In the genomic region with DNA sequence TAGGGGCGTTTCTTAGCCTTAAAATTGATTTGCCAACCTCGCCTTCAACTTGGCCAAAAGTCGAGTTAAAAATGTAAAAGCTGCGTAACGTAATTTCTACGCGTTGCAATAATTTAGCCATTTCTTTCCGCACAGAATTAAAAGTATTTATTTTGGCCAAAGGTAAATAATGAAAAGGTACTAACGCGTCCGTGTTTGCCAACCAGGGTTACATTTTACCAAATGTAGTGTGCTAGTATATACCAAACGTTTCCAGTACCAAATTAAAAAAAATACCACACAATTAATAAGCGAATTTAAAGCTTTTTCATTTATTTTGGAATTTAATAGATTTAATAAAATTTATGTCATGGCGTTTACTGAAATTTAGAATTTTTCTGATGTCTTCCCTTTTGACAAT, we compare ENCODE assay signal across 1 fruit fly cellular context.
TF ChIP-seq lines count a peak whose summit lies in the region.

A gene (minus strand): TSS at position 179 of the 400 bp plus-strand sequence.

TF ChIP-seq in whole organism, embryonic, 481 proteins besides CTCF, POLR2A, EP300 and RAD21 (continued from another document and continues in another):
- TF ChIP-seq CG4617 (GFP tag; optimal IDR thresholded peaks at IDR 0.05; lab: Kevin White, UChicago; ENCODE audit: borderline replicate concordance) (peak; percentile 89), CG15073 (GFP tag; optimal IDR thresholded peaks at IDR 0.05; lab: Kevin White, UChicago) (no peak), trem (tag; optimal IDR thresholded peaks at IDR 0.05; lab: Kevin White, UChicago) (peak; percentile 58), CG34422 (GFP tag; IDR thresholded peaks at IDR 0.05; lab: Robert Waterston, UW) (no peak), Doc3 (GFP tag; IDR thresholded peaks at IDR 0.05; lab: Robert Waterston, UW; ENCODE audit: partially characterized antibody) (no peak), dmrt99B (tag; optimal IDR thresholded peaks at IDR 0.05; lab: Kevin White, UChicago) (peak; percentile 45), Trl (optimal IDR thresholded peaks at IDR 0.05; lab: Kevin White, UChicago) (no peak), Trl (GFP tag; optimal IDR thresholded peaks at IDR 0.05; lab: Kevin White, UChicago) (peak; percentile 83), Nf-YB (GFP tag; optimal IDR thresholded peaks at IDR 0.05; lab: Kevin White, UChicago) (peak; percentile 25), CG18599 (GFP tag; optimal IDR thresholded peaks at IDR 0.05; lab: Kevin White, UChicago) (peak; percentile 24), sqz (GFP tag; optimal IDR thresholded peaks at IDR 0.05; lab: Kevin White, UChicago) (peak; percentile 56), Ada2b (GFP tag; IDR thresholded peaks at IDR 0.05; lab: Robert Waterston, UW) (no peak), CG11560 (tag; IDR thresholded peaks at IDR 0.05; lab: Robert Waterston, UW) (no peak), da (GFP tag; optimal IDR thresholded peaks at IDR 0.05; lab: Kevin White, UChicago) (peak; percentile 40), CG14965 (GFP tag; optimal IDR thresholded peaks at IDR 0.05; lab: Kevin White, UChicago; ENCODE audit: borderline replicate concordance) (peak; percentile 56), CG6254 (GFP tag; optimal IDR thresholded peaks at IDR 0.05; lab: Kevin White, UChicago) (no peak), ftz-f1 (GFP tag; optimal IDR thresholded peaks at IDR 0.05; lab: Kevin White, UChicago) (no peak), Hr51 (GFP tag; optimal IDR thresholded peaks at IDR 0.05; lab: Kevin White, UChicago) (peak in 1 of 2 experiments; percentile 58), Rfx (GFP tag; IDR thresholded peaks at IDR 0.05; lab: Robert Waterston, UW) (no peak), Scr (GFP tag; IDR thresholded peaks at IDR 0.05; lab: Robert Waterston, UW; ENCODE audit: partially characterized antibody) (no peak), Deaf1 (tag; optimal IDR thresholded peaks at IDR 0.05; lab: Kevin White, UChicago) (no peak), amos (GFP tag; IDR thresholded peaks at IDR 0.05; lab: Robert Waterston, UW; ENCODE audit: partially characterized antibody) (no peak), pho (GFP tag; optimal IDR thresholded peaks at IDR 0.05; lab: Kevin White, UChicago) (peak; percentile 82), E2f1 (GFP tag; IDR thresholded peaks at IDR 0.05; lab: Robert Waterston, UW) (no peak), disco-r (GFP tag; optimal IDR thresholded peaks at IDR 0.05; lab: Kevin White, UChicago) (peak; percentile 34), CG10565 (GFP tag; optimal IDR thresholded peaks at IDR 0.05; lab: Kevin White, UChicago) (no peak), chm (GFP tag; IDR thresholded peaks at IDR 0.05; lab: Robert Waterston, UW) (no peak), CG6689 (GFP tag; IDR thresholded peaks at IDR 0.05; lab: Robert Waterston, UW) (no peak), D19A (tag; optimal IDR thresholded peaks at IDR 0.05; lab: Kevin White, UChicago) (no peak), zen2 (GFP tag; IDR thresholded peaks at IDR 0.05; lab: Robert Waterston, UW; ENCODE audit: partially characterized antibody) (no peak), pzg (GFP tag; optimal IDR thresholded peaks at IDR 0.05; lab: Kevin White, UChicago) (peak; percentile 62), insv (GFP tag; optimal IDR thresholded peaks at IDR 0.05; lab: Kevin White, UChicago) (peak in 1 of 2 experiments; percentile 57), ranshi (GFP tag; IDR thresholded peaks at IDR 0.05; lab: Robert Waterston, UW) (no peak), hbn (GFP tag; IDR thresholded peaks at IDR 0.05; lab: Robert Waterston, UW; ENCODE audit: partially characterized antibody) (no peak), TFAM (GFP tag; optimal IDR thresholded peaks at IDR 0.05; lab: Kevin White, UChicago) (peak; percentile 9), zf30C (GFP tag; optimal IDR thresholded peaks at IDR 0.05; lab: Kevin White, UChicago) (no peak), row (GFP tag; IDR thresholded peaks at IDR 0.05; lab: Robert Waterston, UW) (no peak), CG11247 (GFP tag; IDR thresholded peaks at IDR 0.05; lab: Robert Waterston, UW) (no peak), bigmax (GFP tag; optimal IDR thresholded peaks at IDR 0.05; lab: Kevin White, UChicago) (no peak), CG30020 (tag; optimal IDR thresholded peaks at IDR 0.05; lab: Kevin White, UChicago) (peak; percentile 51), fd102C (GFP tag; optimal IDR thresholded peaks at IDR 0.05; lab: Kevin White, UChicago) (peak; percentile 42), CG3281 (GFP tag; optimal IDR thresholded peaks at IDR 0.05; lab: Kevin White, UChicago) (peak; percentile 79), CG1647 (GFP tag; optimal IDR thresholded peaks at IDR 0.05; lab: Kevin White, UChicago) (peak; percentile 65), CG8388 (GFP tag; optimal IDR thresholded peaks at IDR 0.05; lab: Kevin White, UChicago) (peak; percentile 13), Ets97D (GFP tag; optimal IDR thresholded peaks at IDR 0.05; lab: Kevin White, UChicago) (peak; percentile 64), CG31224 (GFP tag; IDR thresholded peaks at IDR 0.05; lab: Robert Waterston, UW) (no peak), ro (GFP tag; IDR thresholded peaks at IDR 0.05; lab: Robert Waterston, UW) (no peak), Hsf (GFP tag; optimal IDR thresholded peaks at IDR 0.05; lab: Kevin White, UChicago) (peak; percentile 63), slbo (GFP tag; IDR thresholded peaks at IDR 0.05; lab: Robert Waterston, UW) (no peak), emc (GFP tag; optimal IDR thresholded peaks at IDR 0.05; lab: Kevin White, UChicago) (peak; percentile 49), CG2120 (GFP tag; optimal IDR thresholded peaks at IDR 0.05; lab: Kevin White, UChicago) (peak; percentile 79), Chrac-16 (GFP tag; optimal IDR thresholded peaks at IDR 0.05; lab: Kevin White, UChicago) (no peak), pum (GFP tag; optimal IDR thresholded peaks at IDR 0.05; lab: Kevin White, UChicago) (peak; percentile 64), HmgD (GFP tag; optimal IDR thresholded peaks at IDR 0.05; lab: Kevin White, UChicago) (peak; percentile 64), dysf (GFP tag; IDR thresholded peaks at IDR 0.05; lab: Robert Waterston, UW) (no peak), CG43689 (GFP tag; IDR thresholded peaks at IDR 0.05; lab: Robert Waterston, UW) (no peak), CG17328 (GFP tag; IDR thresholded peaks at IDR 0.05; lab: Robert Waterston, UW) (no peak), CG12942 (GFP tag; optimal IDR thresholded peaks at IDR 0.05; lab: Kevin White, UChicago) (peak; percentile 67), crol (GFP tag; IDR thresholded peaks at IDR 0.05; lab: Robert Waterston, UW) (no peak), odd (GFP tag; optimal IDR thresholded peaks at IDR 0.05; lab: Kevin White, UChicago) (no peak), eve (GFP tag; optimal IDR thresholded peaks at IDR 0.05; lab: Kevin White, UChicago) (no peak), org-1 (GFP tag; optimal IDR thresholded peaks at IDR 0.05; lab: Kevin White, UChicago) (peak; percentile 25), Sry-β (GFP tag; optimal IDR thresholded peaks at IDR 0.05; lab: Kevin White, UChicago) (peak; percentile 6), tx (GFP tag; optimal IDR thresholded peaks at IDR 0.05; lab: Kevin White, UChicago) (peak; percentile 76), CG15514 (GFP tag; optimal IDR thresholded peaks at IDR 0.05; lab: Kevin White, UChicago) (peak; percentile 58), Mrtf (GFP tag; IDR thresholded peaks at IDR 0.05; lab: Robert Waterston, UW) (no peak), shn (GFP tag; optimal IDR thresholded peaks at IDR 0.05; lab: Kevin White, UChicago) (peak; percentile 66), Hmr (GFP tag; optimal IDR thresholded peaks at IDR 0.05; lab: Kevin White, UChicago) (peak; percentile 84), GATAe (GFP tag; conservative IDR thresholded peaks at IDR 0.05; lab: Robert Waterston, UW) (no peak), gcm (GFP tag; optimal IDR thresholded peaks at IDR 0.05; lab: Kevin White, UChicago) (peak; percentile 12), CG13775 (GFP tag; optimal IDR thresholded peaks at IDR 0.05; lab: Kevin White, UChicago) (peak; percentile 30), CG6765 (GFP tag; optimal IDR thresholded peaks at IDR 0.05; lab: Kevin White, UChicago) (peak; percentile 25), CG12659 (GFP tag; optimal IDR thresholded peaks at IDR 0.05; lab: Kevin White, UChicago) (peak; percentile 93), pan (optimal IDR thresholded peaks at IDR 0.05; lab: Kevin White, UChicago) (no peak), pan (GFP tag; optimal IDR thresholded peaks at IDR 0.05 in 1 of 2, IDR thresholded peaks at IDR 0.05 in 1 of 2) (no peak), CG1024 (GFP tag; IDR thresholded peaks at IDR 0.05; lab: Robert Waterston, UW) (no peak), Sox100B (GFP tag; optimal IDR thresholded peaks at IDR 0.05; lab: Kevin White, UChicago) (peak; percentile 61), CG8944 (GFP tag; optimal IDR thresholded peaks at IDR 0.05; lab: Kevin White, UChicago) (peak; percentile 83), Asciz (GFP tag; optimal IDR thresholded peaks at IDR 0.05; lab: Kevin White, UChicago) (peak; percentile 68), vnd (GFP tag; IDR thresholded peaks at IDR 0.05; lab: Robert Waterston, UW; ENCODE audit: partially characterized antibody) (no peak), Taf1 (GFP tag; IDR thresholded peaks at IDR 0.05; lab: Robert Waterston, UW) (no peak), CG30403 (GFP tag; optimal IDR thresholded peaks at IDR 0.05; lab: Kevin White, UChicago) (peak; percentile 59), Hmx (GFP tag; optimal IDR thresholded peaks at IDR 0.05; lab: Kevin White, UChicago) (no peak), CG12236 (GFP tag; optimal IDR thresholded peaks at IDR 0.05; lab: Kevin White, UChicago) (peak; percentile 53), CG6272 (GFP tag; IDR thresholded peaks at IDR 0.05; lab: Robert Waterston, UW) (no peak), klu (GFP tag; IDR thresholded peaks at IDR 0.05; lab: Robert Waterston, UW) (no peak), dati (GFP tag; IDR thresholded peaks at IDR 0.05; lab: Robert Waterston, UW) (no peak), Atf6 (GFP tag; IDR thresholded peaks at IDR 0.05; lab: Robert Waterston, UW) (no peak), wdn (GFP tag; IDR thresholded peaks at IDR 0.05; lab: Robert Waterston, UW) (no peak), salm (tag; optimal IDR thresholded peaks at IDR 0.05; lab: Kevin White, UChicago) (peak; percentile 45), CG15601 (tag; optimal IDR thresholded peaks at IDR 0.05; lab: Kevin White, UChicago) (peak; percentile 76), danr (GFP tag; IDR thresholded peaks at IDR 0.05; lab: Robert Waterston, UW) (no peak), Adf1 (GFP tag; IDR thresholded peaks at IDR 0.05; lab: Robert Waterston, UW) (no peak), zfh1 (GFP tag; IDR thresholded peaks at IDR 0.05; lab: Robert Waterston, UW) (no peak), CG15696 (tag; optimal IDR thresholded peaks at IDR 0.05; lab: Kevin White, UChicago) (peak; percentile 87), grau (tag; optimal IDR thresholded peaks at IDR 0.05; lab: Kevin White, UChicago) (peak; percentile 47), CG5245 (GFP tag; optimal IDR thresholded peaks at IDR 0.05; lab: Kevin White, UChicago) (peak; percentile 33), pb (GFP tag; optimal IDR thresholded peaks at IDR 0.05; lab: Kevin White, UChicago) (no peak), gem (tag; optimal IDR thresholded peaks at IDR 0.05; lab: Kevin White, UChicago) (peak; percentile 81), sima (GFP tag; optimal IDR thresholded peaks at IDR 0.05; lab: Kevin White, UChicago) (peak; percentile 32), crp (GFP tag; optimal IDR thresholded peaks at IDR 0.05; lab: Kevin White, UChicago) (peak in 1 of 2 experiments; percentile 32), CG13123 (GFP tag; optimal IDR thresholded peaks at IDR 0.05; lab: Kevin White, UChicago) (peak; percentile 82), en (GFP tag; optimal IDR thresholded peaks at IDR 0.05; lab: Kevin White, UChicago) (no peak), scrt (GFP tag; optimal IDR thresholded peaks at IDR 0.05; lab: Kevin White, UChicago) (no peak), CG3407 (GFP tag; optimal IDR thresholded peaks at IDR 0.05; lab: Kevin White, UChicago) (peak; percentile 74), CG7556 (GFP tag; optimal IDR thresholded peaks at IDR 0.05; lab: Kevin White, UChicago) (peak; percentile 44), CG2678 (tag; optimal IDR thresholded peaks at IDR 0.05; lab: Kevin White, UChicago) (peak; percentile 59), CG1233 (GFP tag; optimal IDR thresholded peaks at IDR 0.05; lab: Kevin White, UChicago) (peak; percentile 63), CG9437 (GFP tag; optimal IDR thresholded peaks at IDR 0.05; lab: Kevin White, UChicago) (peak; percentile 11), ewg (GFP tag; optimal IDR thresholded peaks at IDR 0.05; lab: Kevin White, UChicago) (peak; percentile 67), jumu (GFP tag; optimal IDR thresholded peaks at IDR 0.05; lab: Kevin White, UChicago) (peak; percentile 61), Tbp (GFP tag; optimal IDR thresholded peaks at IDR 0.05; lab: Kevin White, UChicago) (no peak), CG11085 (GFP tag; IDR thresholded peaks at IDR 0.05; lab: Robert Waterston, UW) (no peak), btn (GFP tag; optimal IDR thresholded peaks at IDR 0.05; lab: Kevin White, UChicago) (peak; percentile 42), CG5953 (GFP tag; IDR thresholded peaks at IDR 0.05; lab: Robert Waterston, UW) (no peak), lmd (GFP tag; IDR thresholded peaks at IDR 0.05; lab: Robert Waterston, UW) (no peak), nerfin-2 (GFP tag; IDR thresholded peaks at IDR 0.05; lab: Robert Waterston, UW; ENCODE audit: partially characterized antibody) (no peak), eyg (GFP tag; optimal IDR thresholded peaks at IDR 0.05; lab: Kevin White, UChicago) (peak; percentile 69), CG34376 (GFP tag; optimal IDR thresholded peaks at IDR 0.05; lab: Kevin White, UChicago) (peak; percentile 57), hb (GFP tag; IDR thresholded peaks at IDR 0.05; lab: Robert Waterston, UW; ENCODE audit: partially characterized antibody) (no peak), CG11093 (GFP tag; IDR thresholded peaks at IDR 0.05; lab: Robert Waterston, UW) (peak; percentile 33; the same call in 1 of the 3 replicates), fru (optimal IDR thresholded peaks at IDR 0.05; lab: Kevin White, UChicago) (no peak), dimm (GFP tag; IDR thresholded peaks at IDR 0.05; lab: Robert Waterston, UW) (no peak), MBD-R2 (GFP tag; IDR thresholded peaks at IDR 0.05; lab: Robert Waterston, UW) (no peak), MESR4 (GFP tag; optimal IDR thresholded peaks at IDR 0.05; lab: Kevin White, UChicago) (peak; percentile 37), cad (GFP tag; optimal IDR thresholded peaks at IDR 0.05; lab: Kevin White, UChicago) (no peak), BEAF-32 (GFP tag; optimal IDR thresholded peaks at IDR 0.05; lab: Kevin White, UChicago) (peak; percentile 28), gcm2 (GFP tag; optimal IDR thresholded peaks at IDR 0.05; lab: Kevin White, UChicago) (no peak), CG12744 (GFP tag; optimal IDR thresholded peaks at IDR 0.05; lab: Kevin White, UChicago) (peak; percentile 66), ind (GFP tag; optimal IDR thresholded peaks at IDR 0.05; lab: Kevin White, UChicago) (no peak)
